Fruit fly (Drosophila melanogaster) whole organism, embryonic: ENCODE results near the gene nbs.

Experiments
- B-H1 ChIP-seq: fragments of 200-800 bp; sonication (Bioruptor generic); IDR thresholded peaks from 3 replicates; pipeline ENCODE4 v1.3.6; 2022; ENCODE audit warnings: missing biosample characterization, missing genetic modification characterization
- CG10274 ChIP-seq: fragments of 200-800 bp; sonication (Bioruptor generic); optimal IDR thresholded peaks from 3 replicates; lab custom pipeline; 2017; ENCODE audit warnings: missing biosample characterization, mild to moderate bottlenecking, missing genetic modification characterization
- CG10565 ChIP-seq: fragments of 200-800 bp; sonication (Bioruptor generic); optimal IDR thresholded peaks from 3 replicates; lab custom pipeline; 2016; ENCODE audit warnings: missing biosample characterization, mild to moderate bottlenecking, missing genetic modification characterization
- CG12769 ChIP-seq: fragments of 200-800 bp; sonication (Bioruptor generic); optimal IDR thresholded peaks from 2 replicates; lab custom pipeline; 2019; ENCODE audit warnings: missing biosample characterization, mild to moderate bottlenecking, missing genetic modification characterization, moderate library complexity
- CG13624 ChIP-seq: fragments of 200-800 bp; sonication (Bioruptor generic); optimal IDR thresholded peaks from 2 replicates; lab custom pipeline; 2016; ENCODE audit warnings: missing biosample characterization, missing genetic modification characterization
- CG15696 ChIP-seq: fragments of 200-800 bp; sonication (Bioruptor generic); optimal IDR thresholded peaks from 2 replicates; lab custom pipeline; 2019; ENCODE audit warnings: missing biosample characterization, mild to moderate bottlenecking, missing genetic modification characterization, moderate library complexity
- CG16813 ChIP-seq: fragments of 200-800 bp; sonication (Bioruptor generic); IDR thresholded peaks from 3 replicates; pipeline ENCODE4 v1.3.6; 2022; ENCODE audit warnings: missing biosample characterization, missing genetic modification characterization; ENCODE audit not compliant: partially characterized antibody
- CG18476 ChIP-seq: fragments of 200-800 bp; sonication (Bioruptor generic); optimal IDR thresholded peaks from 2 replicates; lab custom pipeline; 2016; ENCODE audit warnings: missing biosample characterization, mild to moderate bottlenecking, missing genetic modification characterization
- CG2116 ChIP-seq: fragments of 200-800 bp; sonication (Bioruptor generic); optimal IDR thresholded peaks from 3 replicates; lab custom pipeline; 2018; ENCODE audit warnings: missing biosample characterization, mild to moderate bottlenecking, missing genetic modification characterization
- CG2120 ChIP-seq: fragments of 200-800 bp; sonication (Bioruptor generic); optimal IDR thresholded peaks from 3 replicates; lab custom pipeline; 2016; ENCODE audit warnings: missing biosample characterization, missing genetic modification characterization
- CG3163 ChIP-seq: fragments of 200-800 bp; sonication (Bioruptor generic); optimal IDR thresholded peaks from 3 replicates; lab custom pipeline; 2016; ENCODE audit warnings: missing biosample characterization, missing genetic modification characterization
- CG32532 ChIP-seq: fragments of 200-800 bp; sonication (Bioruptor generic); IDR thresholded peaks from 2 replicates; pipeline ENCODE4 v1.3.6; 2022; ENCODE audit warnings: missing biosample characterization, missing genetic modification characterization
- CG34376 ChIP-seq: fragments of 200-800 bp; sonication (Bioruptor generic); optimal IDR thresholded peaks from 2 replicates; lab custom pipeline; 2018; ENCODE audit warnings: missing biosample characterization, mild to moderate bottlenecking, missing genetic modification characterization
- CG4282 ChIP-seq: fragments of 200-800 bp; sonication (Bioruptor generic); optimal IDR thresholded peaks from 2 replicates; lab custom pipeline; 2016; ENCODE audit warnings: missing biosample characterization, missing genetic modification characterization
- CG5180 ChIP-seq: fragments of 200-800 bp; sonication (Bioruptor generic); optimal IDR thresholded peaks from 3 replicates; lab custom pipeline; 2017; ENCODE audit warnings: missing biosample characterization, missing genetic modification characterization, mild to moderate bottlenecking, moderate library complexity, missing genetic modification reagents
- CG6689 ChIP-seq: fragments of 200-800 bp; sonication (Bioruptor generic); IDR thresholded peaks from 2 replicates; pipeline ENCODE4 v1.3.6; 2022; ENCODE audit warnings: missing biosample characterization, missing genetic modification characterization
- CG7556 ChIP-seq: fragments of 200-800 bp; sonication (Bioruptor generic); optimal IDR thresholded peaks from 2 replicates; lab custom pipeline; 2017; ENCODE audit warnings: missing biosample characterization, mild to moderate bottlenecking, missing genetic modification characterization
- CG7786 ChIP-seq: fragments of 200-800 bp; sonication (Bioruptor generic); optimal IDR thresholded peaks from 2 replicates; lab custom pipeline; 2016; ENCODE audit warnings: missing biosample characterization, missing genetic modification characterization
- D ChIP-seq, 2 experiments: fragments of 200-800 bp in 1 of 2; fragments of >200 bp in 1 of 2; sonication (Bioruptor generic) in 1 of 2; optimal IDR thresholded peaks; 2 replicates in 1 of 2; 3 replicates in 1 of 2; lab custom pipeline; 2017; ENCODE audit warnings: mild to moderate bottlenecking in 1 of 2, missing biosample characterization in 1 of 2, missing genetic modification characterization in 1 of 2, missing genetic modification reagents in 1 of 2
- Dek ChIP-seq: fragments of 200-800 bp; sonication (Bioruptor generic); optimal IDR thresholded peaks from 3 replicates; lab custom pipeline; 2019; ENCODE audit warnings: missing biosample characterization, mild to moderate bottlenecking, missing genetic modification characterization, moderate library complexity
- Dref ChIP-seq: fragments of 200-800 bp; sonication (Bioruptor generic); IDR thresholded peaks from 2 replicates; pipeline ENCODE4 v1.3.6; 2022; ENCODE audit warnings: missing biosample characterization, missing genetic modification characterization
- Eip74EF ChIP-seq, 2 experiments: fragments of 200-800 bp in 1 of 2; fragments of >200 bp in 1 of 2; sonication (Bioruptor generic) in 1 of 2; optimal IDR thresholded peaks; 2 replicates each; lab custom pipeline; 2017 to 2019; ENCODE audit warnings: missing biosample characterization in 2 of 2, missing genetic modification characterization in 2 of 2, mild to moderate bottlenecking in 1 of 2, moderate library complexity in 1 of 2
- Hr51 ChIP-seq, 2 experiments: fragments of 200-800 bp; sonication (Bioruptor generic); optimal IDR thresholded peaks; 2 replicates in 1 of 2; 3 replicates in 1 of 2; lab custom pipeline; 2016 to 2018; ENCODE audit warnings: missing biosample characterization in 2 of 2, missing genetic modification characterization in 2 of 2, mild to moderate bottlenecking in 1 of 2, moderate library complexity in 1 of 2
- Kr ChIP-seq: fragments of 200-800 bp; sonication (Bioruptor generic); optimal IDR thresholded peaks from 2 replicates; lab custom pipeline; 2017; ENCODE audit warnings: missing biosample characterization, mild to moderate bottlenecking, missing genetic modification characterization
- Med ChIP-seq: fragments of 200-800 bp; sonication (Bioruptor generic); peaks from one replicate; lab custom pipeline; 2016; ENCODE audit warnings: missing biosample characterization, missing genetic modification characterization, mild to moderate bottlenecking, inconsistent platforms, moderate library complexity
- Pdp1 ChIP-seq, 2 experiments: fragments of 200-800 bp; sonication (Bioruptor generic); optimal IDR thresholded peaks; 3 replicates each; lab custom pipeline; 2016; ENCODE audit warnings: missing biosample characterization in 2 of 2, missing genetic modification characterization in 2 of 2, mild to moderate bottlenecking in 1 of 2, moderate library complexity in 1 of 2
- Six4 ChIP-seq: fragments of 200-800 bp; sonication (Bioruptor generic); optimal IDR thresholded peaks from 2 replicates; lab custom pipeline; 2016; ENCODE audit warnings: missing biosample characterization, missing genetic modification characterization
- Stat92E ChIP-seq, 3 experiments: fragments of >200 bp in 2 of 3; fragments of 200-800 bp in 1 of 3; sonication (Bioruptor generic) in 1 of 3; optimal IDR thresholded peaks; 2 replicates each; lab custom pipeline; 2017 to 2019; ENCODE audit warnings: missing biosample characterization in 3 of 3, missing genetic modification characterization in 3 of 3, mild to moderate bottlenecking in 1 of 3, moderate library complexity in 1 of 3
- cas ChIP-seq: fragments of 200-800 bp; sonication (Bioruptor generic); IDR thresholded peaks from 2 replicates; pipeline ENCODE4 v1.3.6; 2022; ENCODE audit warnings: missing biosample characterization, missing genetic modification characterization
- chn ChIP-seq: fragments of 200-800 bp; sonication (Bioruptor generic); optimal IDR thresholded peaks from 2 replicates; lab custom pipeline; 2016; ENCODE audit warnings: missing biosample characterization, missing genetic modification characterization
- cwo ChIP-seq: fragments of 200-800 bp; sonication (Bioruptor generic); optimal IDR thresholded peaks from 3 replicates; lab custom pipeline; 2017; ENCODE audit warnings: missing biosample characterization, missing genetic modification characterization, mild to moderate bottlenecking, moderate library complexity, missing genetic modification reagents
- danr ChIP-seq: fragments of 200-800 bp; sonication (Bioruptor generic); IDR thresholded peaks from 2 replicates; pipeline ENCODE4 v1.3.6; 2022; ENCODE audit warnings: missing biosample characterization, missing genetic modification characterization
- ems ChIP-seq: fragments of 200-800 bp; sonication (Bioruptor generic); optimal IDR thresholded peaks from 3 replicates; lab custom pipeline; 2016; ENCODE audit warnings: missing biosample characterization, missing genetic modification characterization
- fd96Cb ChIP-seq: fragments of 200-800 bp; sonication (Bioruptor generic); optimal IDR thresholded peaks from 2 replicates; lab custom pipeline; 2018; ENCODE audit warnings: missing biosample characterization, mild to moderate bottlenecking, missing genetic modification characterization, moderate library complexity
- ind ChIP-seq: fragments of 200-800 bp; sonication (Bioruptor generic); optimal IDR thresholded peaks from 3 replicates; lab custom pipeline; 2016; ENCODE audit warnings: missing biosample characterization, missing genetic modification characterization
- inv ChIP-seq: fragments of 200-800 bp; sonication (Bioruptor generic); IDR thresholded peaks from 2 replicates; pipeline ENCODE4 v1.3.6; 2022; ENCODE audit warnings: missing biosample characterization, missing genetic modification characterization; ENCODE audit not compliant: partially characterized antibody
- lab ChIP-seq: fragments of 200-800 bp; sonication (Bioruptor generic); optimal IDR thresholded peaks from 3 replicates; lab custom pipeline; 2017; ENCODE audit warnings: missing biosample characterization, missing genetic modification characterization, mild to moderate bottlenecking, moderate library complexity, missing genetic modification reagents
- mam ChIP-seq: fragments of 200-800 bp; sonication (Bioruptor generic); optimal IDR thresholded peaks from 3 replicates; lab custom pipeline; 2016; ENCODE audit warnings: missing biosample characterization, missing genetic modification characterization
- rib ChIP-seq: fragments of 200-800 bp; sonication (Bioruptor generic); IDR thresholded peaks from 2 replicates; pipeline ENCODE4 v1.3.6; 2022; ENCODE audit warnings: missing biosample characterization, missing genetic modification characterization
- run ChIP-seq: fragments of 200-800 bp; sonication (Bioruptor generic); optimal IDR thresholded peaks from 3 replicates; lab custom pipeline; 2018; ENCODE audit warnings: missing biosample characterization, mild to moderate bottlenecking, missing genetic modification characterization
- sc ChIP-seq, 3 experiments: fragments of >200 bp in 2 of 3; fragments of 200-800 bp in 1 of 3; sonication (Bioruptor generic) in 1 of 3; optimal IDR thresholded peaks; 2 replicates in 2 of 3; 3 replicates in 1 of 3; lab custom pipeline; 2017; ENCODE audit warnings: mild to moderate bottlenecking in 1 of 3, missing biosample characterization in 1 of 3, missing genetic modification characterization in 1 of 3, missing genetic modification reagents in 1 of 3
- so ChIP-seq: fragments of 200-800 bp; sonication (Bioruptor generic); IDR thresholded peaks from 3 replicates; pipeline ENCODE4 v1.3.6; 2022; ENCODE audit warnings: missing biosample characterization, missing genetic modification characterization
- sqz ChIP-seq: fragments of 200-800 bp; sonication (Bioruptor generic); optimal IDR thresholded peaks from 3 replicates; lab custom pipeline; 2018; ENCODE audit warnings: missing biosample characterization, mild to moderate bottlenecking, missing genetic modification characterization
- trem ChIP-seq: fragments of 200-800 bp; optimal IDR thresholded peaks from 3 replicates; lab custom pipeline; 2019; ENCODE audit warnings: missing biosample characterization, mild to moderate bottlenecking, missing genetic modification characterization, moderate library complexity
- twi ChIP-seq: fragments of 200-800 bp; optimal IDR thresholded peaks from 2 replicates; lab custom pipeline; 2019; ENCODE audit warnings: missing biosample characterization, mild to moderate bottlenecking, missing genetic modification characterization, moderate library complexity
- vnd ChIP-seq: fragments of 200-800 bp; sonication (Bioruptor generic); IDR thresholded peaks from 3 replicates; pipeline ENCODE4 v1.3.6; 2022; ENCODE audit warnings: missing biosample characterization, missing genetic modification characterization; ENCODE audit not compliant: partially characterized antibody
- wor ChIP-seq: fragments of 200-800 bp; sonication (Bioruptor generic); IDR thresholded peaks from 2 replicates; pipeline ENCODE4 v1.3.6; 2022; ENCODE audit warnings: missing biosample characterization, missing genetic modification characterization

The nbs gene

dm6 chr3L:9764307-9764706, 41.3 kb upstream of the nbs start (continued):
- TF ChIP-seq Hr51 (GFP tag; optimal IDR thresholded peaks at IDR 0.05; lab: Kevin White, UChicago) (peak in 1 of 2 experiments; percentile 9), vnd (GFP tag; lab: Robert Waterston, UW) (no peak), Six4 (GFP tag; lab: Kevin White, UChicago) (no peak), ind (peak; percentile 6), CG2120 (GFP tag; lab: Kevin White, UChicago) (peak; percentile 21), run (no peak), chn (GFP tag; lab: Kevin White, UChicago) (no peak), CG6689 (GFP tag; lab: Robert Waterston, UW) (no peak), CG7786 (GFP tag; lab: Kevin White, UChicago) (no peak), Med (GFP tag; lab: Kevin White, UChicago) (peak; percentile 42), wor (no peak), CG10274 (no peak), CG15696 (tag; lab: Kevin White, UChicago) (no peak), CG5180 (GFP tag; lab: Kevin White, UChicago) (no peak), cas (GFP tag; lab: Robert Waterston, UW) (no peak), Pdp1 (GFP tag; optimal IDR thresholded peaks at IDR 0.05; lab: Kevin White, UChicago) (peak in 1 of 2 experiments; percentile 54), CG10565 (GFP tag; lab: Kevin White, UChicago) (no peak), sc (optimal IDR thresholded peaks at IDR 0.05; lab: Kevin White, UChicago) (no peak), sc (GFP tag; optimal IDR thresholded peaks at IDR 0.05; lab: Kevin White, UChicago) (no peak), Dref (GFP tag; lab: Robert Waterston, UW) (no peak)
- TF ChIP-seq, all 482 proteins: peak for 15

- peak; percentile 40 for TF ChIP-seq CG12769 (tag; lab: Kevin White, UChicago)
- TF ChIP-seq CG3163: peak; percentile 93
- no peak for TF ChIP-seq danr
- no peak for TF ChIP-seq CG4282 (GFP tag; lab: Kevin White, UChicago)
- TF ChIP-seq B-H1 (GFP tag; lab: Robert Waterston, UW): no peak
- TF ChIP-seq lab: peak; percentile 26
- peak; percentile 12 for TF ChIP-seq CG13624 (GFP tag; lab: Kevin White, UChicago)
- TF ChIP-seq trem (tag; lab: Kevin White, UChicago): no peak
- no peak for TF ChIP-seq Kr
- TF ChIP-seq twi (tag; lab: Kevin White, UChicago): no peak
- TF ChIP-seq CG7556 (GFP tag; lab: Kevin White, UChicago): no peak
- no peak for TF ChIP-seq mam (GFP tag; lab: Kevin White, UChicago)
- TF ChIP-seq so: 0 out of 3 replicates have a peak, but pooled peaks have one; percentile 23
- peak; percentile 15; the same call in 1 of the 2 replicates for TF ChIP-seq inv
- TF ChIP-seq CG32532 (GFP tag; lab: Robert Waterston, UW): 0 out of 2 replicates have a peak, but pooled peaks have one; percentile 14
- TF ChIP-seq cwo: peak; percentile 99
- no peak for TF ChIP-seq CG18476
- TF ChIP-seq Stat92E (GFP tag; optimal IDR thresholded peaks at IDR 0.05; lab: Kevin White, UChicago): peak in 1 of 3 experiments; percentile 47
- no peak for TF ChIP-seq CG16813 (GFP tag; lab: Robert Waterston, UW)
- no peak for TF ChIP-seq ems
- TF ChIP-seq D (optimal IDR thresholded peaks at IDR 0.05; lab: Kevin White, UChicago): no peak
- TF ChIP-seq D (GFP tag; optimal IDR thresholded peaks at IDR 0.05; lab: Kevin White, UChicago): no peak
- TF ChIP-seq fd96Cb (tag; lab: Kevin White, UChicago): no peak
- no peak for TF ChIP-seq Dek (tag; lab: Kevin White, UChicago)
- no peak for TF ChIP-seq CG2116
- peak in 1 of 2 experiments; percentile 45 for TF ChIP-seq Eip74EF (GFP tag; optimal IDR thresholded peaks at IDR 0.05; lab: Kevin White, UChicago)
- peak; percentile 51; the same call in 1 of the 2 replicates for TF ChIP-seq rib
- TF ChIP-seq sqz: no peak
- TF ChIP-seq CG34376 (GFP tag; lab: Kevin White, UChicago): peak; percentile 3
These were observed 40.5 kb upstream of the nbs start, which contains the start of gene Ae2 for dm6 chr3L:9763389-9763917. Gene Ae2 (plus strand): TSS chr3L:9763544.
